Worm (Caenorhabditis elegans) whole organism, L4 larva: ENCODE data around the gene F49C5.11.

ENCODE experiments used
- dmd-8 ChIP-seq: fragments of 200-800 bp; sonication (Bioruptor generic); IDR thresholded peaks from 2 replicates; pipeline ENCODE4 v1.3.6; 2022; ENCODE audit warnings: missing genetic modification characterization, missing compliant biosample characterization
- dpl-1 ChIP-seq: fragments of 150-350 bp; optimal IDR thresholded peaks from 2 replicates; lab custom pipeline; 2014; ENCODE audit warnings: missing biosample characterization, missing genetic modification reagents, missing genetic modification characterization
- dve-1 ChIP-seq: sonication (generic microtip); optimal IDR thresholded peaks from 2 replicates; lab custom pipeline; 2017; ENCODE audit warnings: antibody characterized with exemption, mild to moderate bottlenecking, missing genetic modification characterization, missing compliant biosample characterization; ENCODE audit not compliant: insufficient read depth
- snpc-4 ChIP-seq: fragments of 150-350 bp; optimal IDR thresholded peaks from 2 replicates; lab custom pipeline; 2014; ENCODE audit warnings: missing biosample characterization, missing genetic modification characterization

DNA sequence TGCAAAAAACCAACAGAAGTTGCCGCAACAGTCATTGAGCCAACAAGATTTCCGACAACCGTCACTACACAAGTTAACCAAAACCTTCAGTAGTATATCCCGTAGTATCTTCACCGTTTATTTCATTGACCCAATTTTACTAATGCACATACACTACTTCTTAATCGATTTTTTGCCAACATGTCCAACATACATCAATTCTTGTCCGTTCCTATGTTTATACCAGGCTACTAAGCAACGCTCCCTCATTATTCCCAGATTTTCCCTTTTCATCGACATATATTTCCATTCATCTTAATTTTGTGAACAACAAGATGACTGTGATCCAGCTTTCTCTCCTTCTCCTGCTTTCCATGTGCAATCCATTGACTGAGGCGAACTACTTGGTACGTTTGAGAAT, 10.2 kb downstream of the F49C5.11 start, which contains the start of gene F49C5.7:
- no peak for TF ChIP-seq snpc-4
- no peak for TF ChIP-seq dpl-1 (GFP tag; lab: Kevin White, UChicago)
- no peak for TF ChIP-seq dve-1 (tag; lab: Kevin White, UChicago)
- TF ChIP-seq dmd-8 (GFP tag; lab: Robert Waterston, UW) = no peak
